Worm (Caenorhabditis elegans): Measurements from ENCODE around the gene emc-5.

Gene emc-5

DNA sequence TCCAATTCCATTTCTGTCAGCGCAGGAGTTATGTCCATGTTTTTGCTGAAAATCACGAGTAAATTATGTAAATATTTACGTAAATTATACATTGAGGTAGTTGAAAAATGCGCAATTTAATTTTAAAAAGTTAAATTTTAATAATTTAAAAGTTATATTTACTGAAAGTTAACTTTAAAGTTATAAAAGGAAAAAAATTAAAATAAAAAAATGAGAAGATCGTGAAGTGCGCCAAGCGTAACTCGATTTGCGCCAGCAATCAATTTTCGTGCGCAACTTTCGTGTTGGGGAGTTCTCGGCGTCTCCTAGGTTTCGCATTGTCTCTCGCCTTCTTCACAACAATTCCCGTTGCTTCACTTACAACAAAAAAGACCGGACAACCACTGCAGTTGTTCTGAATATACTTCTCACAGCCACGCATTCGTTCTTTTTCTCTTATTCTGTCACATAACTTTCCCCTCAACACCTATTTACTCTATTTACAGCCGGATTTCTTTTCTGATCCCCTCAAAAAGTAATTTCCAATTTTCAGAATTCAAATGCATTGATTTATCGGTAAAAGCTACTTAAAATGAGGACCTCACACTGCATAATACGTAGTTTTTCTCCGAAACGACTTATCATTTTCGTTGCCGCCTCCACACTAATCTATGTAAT, 22.9 kb upstream of the emc-5 start, which contains the start of the genes metl-1 and W02B12.11:
Gene metl-1, minus strand, starts transcription at position 51 of the 657 bp plus-strand sequence.
Gene W02B12.11, plus strand, starts transcription at position 337 of the 657 bp plus-strand sequence.
- TF ChIP-seq alr-1 (tag; optimal IDR thresholded peaks at IDR 0.05) (no peak), gmeb-1 (tag; optimal IDR thresholded peaks at IDR 0.05) (peak; percentile 87), nhr-129 (tag; optimal IDR thresholded peaks at IDR 0.05) (peak; percentile 62), dmd-4 (tag; optimal IDR thresholded peaks at IDR 0.05) (no peak), elt-1 (tag; optimal IDR thresholded peaks at IDR 0.05) (no peak), lin-39 (tag; optimal IDR thresholded peaks at IDR 0.05) (no peak), lin-13 (GFP tag; optimal IDR thresholded peaks at IDR 0.05) (peak; percentile 85), ztf-11 (tag; optimal IDR thresholded peaks at IDR 0.05) (no peak), C34F6.9 (tag; optimal IDR thresholded peaks at IDR 0.05) (peak; percentile 90), nhr-11 (tag; optimal IDR thresholded peaks at IDR 0.05) (no peak), nhr-23 (tag; optimal IDR thresholded peaks at IDR 0.05) (no peak), aly-2 (tag; optimal IDR thresholded peaks at IDR 0.05) (no peak), F13H6.1 (tag; optimal IDR thresholded peaks at IDR 0.05) (peak; percentile 89), lin-11 (tag; optimal IDR thresholded peaks at IDR 0.05) (peak; percentile 79), mbf-1 (tag; optimal IDR thresholded peaks at IDR 0.05) (no peak), ceh-16 (tag; optimal IDR thresholded peaks at IDR 0.05) (peak; percentile 21), nhr-77 (tag; optimal IDR thresholded peaks at IDR 0.05) (no peak), skn-1 (tag; optimal IDR thresholded peaks at IDR 0.05) (no peak), zag-1 (tag; optimal IDR thresholded peaks at IDR 0.05) (no peak), mdl-1 (tag; optimal IDR thresholded peaks at IDR 0.05) (no peak), nhr-6 (tag; optimal IDR thresholded peaks at IDR 0.05) (peak; percentile 38), sma-3 (GFP tag; optimal IDR thresholded peaks at IDR 0.05) (peak; percentile 77), Y55F3AM.14 (GFP tag; optimal IDR thresholded peaks at IDR 0.05) (peak; percentile 29), ZK546.5 (tag; optimal IDR thresholded peaks at IDR 0.05) (no peak), nhr-10 (tag; optimal IDR thresholded peaks at IDR 0.05) (no peak), unc-62 (GFP tag; optimal IDR thresholded peaks at IDR 0.05) (no peak), unc-55 (GFP tag; optimal IDR thresholded peaks at IDR 0.05) (peak; percentile 87), sma-9 (GFP tag; optimal IDR thresholded peaks at IDR 0.05) (peak; percentile 90), sma-9 (tag; optimal IDR thresholded peaks at IDR 0.05) (no peak), fos-1 (tag; optimal IDR thresholded peaks at IDR 0.05) (peak; percentile 50), ztf-1 (GFP tag; conservative IDR thresholded peaks at IDR 0.05) (no peak), egl-27 (tag; optimal IDR thresholded peaks at IDR 0.05) (peak; percentile 32), elt-3 (tag; optimal IDR thresholded peaks at IDR 0.05) (no peak), nhr-25 (tag; optimal IDR thresholded peaks at IDR 0.05) (peak; percentile 87), blmp-1 (tag; optimal IDR thresholded peaks at IDR 0.05; ENCODE audit: insufficient read depth) (peak; percentile 68), ama-1 (optimal IDR thresholded peaks at IDR 0.05) (peak; percentile 14), nhr-237 (tag; optimal IDR thresholded peaks at IDR 0.05) (no peak), ceh-82 (tag; optimal IDR thresholded peaks at IDR 0.05) (no peak), sem-4 (tag; optimal IDR thresholded peaks at IDR 0.05) (peak; percentile 88), lsy-2 (tag; optimal IDR thresholded peaks at IDR 0.05) (peak; percentile 84 to 92), peb-1 (tag; optimal IDR thresholded peaks at IDR 0.05) (no peak), nhr-21 (tag; optimal IDR thresholded peaks at IDR 0.05) (peak; percentile 82), ztf-4 (tag; optimal IDR thresholded peaks at IDR 0.05) (peak; percentile 79), snpc-4 (tag; optimal IDR thresholded peaks at IDR 0.05) (peak; percentile 77), crh-2 (tag; optimal IDR thresholded peaks at IDR 0.05) (peak; percentile 83), mab-5 (tag; optimal IDR thresholded peaks at IDR 0.05) (peak; percentile 68), R02D3.7 (tag; optimal IDR thresholded peaks at IDR 0.05) (peak; percentile 53), nhr-12 (tag; optimal IDR thresholded peaks at IDR 0.05) (no peak), unc-39 (tag; optimal IDR thresholded peaks at IDR 0.05) (no peak)

Data from whole organism, L2 larva.